Fruit fly (Drosophila melanogaster) whole organism, prepupa: ENCODE measurements around the gene CG11454.
A peak's percentile ranks its signal among the peaks of the same experiment; 100 is the strongest.

Source experiments
- Blimp-1 ChIP-seq: fragments of 200-800 bp; sonication (Bioruptor generic); optimal IDR thresholded peaks from 3 replicates; lab custom pipeline; 2017; ENCODE audit warnings: missing biosample characterization, missing genetic modification characterization, mild to moderate bottlenecking, moderate library complexity, missing genetic modification reagents
- CG10669 ChIP-seq: fragments of 200-800 bp; sonication (Bioruptor generic); optimal IDR thresholded peaks from 3 replicates; lab custom pipeline; 2018; ENCODE audit warnings: missing biosample characterization, mild to moderate bottlenecking, missing genetic modification characterization, moderate library complexity
- CG11902 ChIP-seq: fragments of 200-800 bp; sonication (Bioruptor generic); optimal IDR thresholded peaks from 3 replicates; lab custom pipeline; 2016; ENCODE audit warnings: missing biosample characterization, missing genetic modification characterization
- CG1621 ChIP-seq: fragments of 200-800 bp; sonication (Bioruptor generic); optimal IDR thresholded peaks from 3 replicates; lab custom pipeline; 2018; ENCODE audit warnings: missing biosample characterization, mild to moderate bottlenecking, missing genetic modification characterization
- CG31627 ChIP-seq: fragments of 200-800 bp; sonication (Bioruptor generic); optimal IDR thresholded peaks from 3 replicates; lab custom pipeline; 2016; ENCODE audit warnings: missing biosample characterization, missing genetic modification characterization
- CG34406 ChIP-seq: fragments of 200-800 bp; sonication (Bioruptor generic); optimal IDR thresholded peaks from 3 replicates; lab custom pipeline; 2016; ENCODE audit warnings: missing biosample characterization, missing genetic modification characterization
- CG6276 ChIP-seq: fragments of 200-800 bp; sonication (Bioruptor generic); optimal IDR thresholded peaks from 2 replicates; lab custom pipeline; 2017; ENCODE audit warnings: missing biosample characterization, mild to moderate bottlenecking, missing genetic modification characterization
- CG6792 ChIP-seq: fragments of 200-800 bp; sonication (Bioruptor generic); optimal IDR thresholded peaks from 3 replicates; lab custom pipeline; 2016; ENCODE audit warnings: missing biosample characterization, missing genetic modification characterization
- CG6808 ChIP-seq: fragments of 200-800 bp; sonication (Bioruptor generic); optimal IDR thresholded peaks from 3 replicates; lab custom pipeline; 2017; ENCODE audit warnings: missing biosample characterization, missing genetic modification characterization, mild to moderate bottlenecking, moderate library complexity, missing genetic modification reagents
- CG6854 ChIP-seq: fragments of 200-800 bp; sonication (Bioruptor generic); optimal IDR thresholded peaks from 2 replicates; lab custom pipeline; 2017; ENCODE audit warnings: missing biosample characterization, mild to moderate bottlenecking, missing genetic modification characterization
- CG7368 ChIP-seq: fragments of 200-800 bp; sonication (Bioruptor generic); optimal IDR thresholded peaks from 3 replicates; lab custom pipeline; 2016; ENCODE audit warnings: missing biosample characterization, missing genetic modification characterization
- CG8119 ChIP-seq: fragments of 200-800 bp; sonication (Bioruptor generic); IDR thresholded peaks from 3 replicates; pipeline ENCODE4 v1.3.6; 2022; ENCODE audit warnings: missing biosample characterization, missing genetic modification characterization
- CG9139 ChIP-seq: fragments of 200-800 bp; sonication (Bioruptor generic); optimal IDR thresholded peaks from 3 replicates; lab custom pipeline; 2017; ENCODE audit warnings: missing biosample characterization, mild to moderate bottlenecking, missing genetic modification characterization
- Eip75B ChIP-seq: fragments of 200-800 bp; sonication (Bioruptor generic); optimal IDR thresholded peaks from 3 replicates; lab custom pipeline; 2016; ENCODE audit warnings: missing biosample characterization, missing genetic modification characterization
- Eip78C ChIP-seq: fragments of 200-800 bp; sonication (Bioruptor generic); peaks from one replicate; lab custom pipeline; 2016; ENCODE audit warnings: missing biosample characterization, missing genetic modification characterization
- Eip93F ChIP-seq: fragments of 200-800 bp; sonication (Bioruptor generic); optimal IDR thresholded peaks from 2 replicates; lab custom pipeline; 2016; ENCODE audit warnings: missing biosample characterization, mild to moderate bottlenecking, missing genetic modification characterization
- Ets96B ChIP-seq: fragments of 200-800 bp; optimal IDR thresholded peaks from 2 replicates; lab custom pipeline; 2019; ENCODE audit warnings: missing biosample characterization, mild to moderate bottlenecking, missing genetic modification characterization, moderate library complexity
- Hr38 ChIP-seq: sonication (Bioruptor generic); optimal IDR thresholded peaks from 2 replicates; lab custom pipeline; 2016; ENCODE audit warnings: missing biosample characterization, missing genetic modification characterization
- Hr39 ChIP-seq: fragments of 200-800 bp; sonication (Bioruptor generic); optimal IDR thresholded peaks from 2 replicates; lab custom pipeline; 2016; ENCODE audit warnings: missing biosample characterization, missing genetic modification characterization
- Hr4 ChIP-seq: fragments of 200-800 bp; sonication (Bioruptor generic); optimal IDR thresholded peaks from 3 replicates; lab custom pipeline; 2016; ENCODE audit warnings: missing biosample characterization, missing genetic modification characterization
- OdsH ChIP-seq: fragments of 200-800 bp; sonication (Bioruptor generic); optimal IDR thresholded peaks from 3 replicates; lab custom pipeline; 2016; ENCODE audit warnings: missing biosample characterization, missing genetic modification characterization
- Sox102F ChIP-seq: fragments of 200-800 bp; sonication (Bioruptor generic); optimal IDR thresholded peaks from 2 replicates; lab custom pipeline; 2016; ENCODE audit warnings: missing biosample characterization, mild to moderate bottlenecking, missing genetic modification characterization
- Sox14 ChIP-seq: fragments of 200-800 bp; sonication (Bioruptor generic); optimal IDR thresholded peaks from 3 replicates; lab custom pipeline; 2016; ENCODE audit warnings: missing biosample characterization, missing genetic modification characterization
- Sox15 ChIP-seq: fragments of 200-800 bp; sonication (Bioruptor generic); optimal IDR thresholded peaks from 3 replicates; lab custom pipeline; 2016; ENCODE audit warnings: missing biosample characterization, missing genetic modification characterization
- acj6 ChIP-seq: fragments of 200-800 bp; sonication (Bioruptor generic); optimal IDR thresholded peaks from 3 replicates; lab custom pipeline; 2016; ENCODE audit warnings: missing biosample characterization, missing genetic modification characterization
- cyc ChIP-seq: fragments of 200-800 bp; sonication (Bioruptor generic); optimal IDR thresholded peaks from 3 replicates; lab custom pipeline; 2016; ENCODE audit warnings: missing biosample characterization, missing genetic modification characterization
- dac ChIP-seq: fragments of 200-800 bp; sonication (Bioruptor generic); optimal IDR thresholded peaks from 2 replicates; lab custom pipeline; 2017; ENCODE audit warnings: missing biosample characterization, mild to moderate bottlenecking, missing genetic modification characterization
- dsx ChIP-seq: fragments of 200-800 bp; optimal IDR thresholded peaks from 3 replicates; lab custom pipeline; 2019; ENCODE audit warnings: missing biosample characterization, mild to moderate bottlenecking, missing genetic modification characterization, moderate library complexity; ENCODE audit not compliant: poor library complexity, severe bottlenecking
- eg ChIP-seq: fragments of 200-800 bp; sonication (Bioruptor generic); IDR thresholded peaks from 3 replicates; pipeline ENCODE4 v1.3.6; 2022; ENCODE audit warnings: missing biosample characterization, missing genetic modification characterization
- esn ChIP-seq: fragments of 200-800 bp; sonication (Bioruptor generic); optimal IDR thresholded peaks from 2 replicates; lab custom pipeline; 2016; ENCODE audit warnings: missing biosample characterization, mild to moderate bottlenecking, missing genetic modification characterization, moderate library complexity
- fd59A ChIP-seq: fragments of 200-800 bp; sonication (Bioruptor generic); optimal IDR thresholded peaks from 2 replicates; lab custom pipeline; 2017; ENCODE audit warnings: missing biosample characterization, mild to moderate bottlenecking, missing genetic modification characterization, missing genetic modification reagents
- fd85E ChIP-seq: fragments of 200-800 bp; sonication (Bioruptor generic); optimal IDR thresholded peaks from 3 replicates; lab custom pipeline; 2016; ENCODE audit warnings: missing biosample characterization, missing genetic modification characterization
- lz ChIP-seq: fragments of 200-800 bp; sonication (Bioruptor generic); optimal IDR thresholded peaks from 3 replicates; lab custom pipeline; 2016; ENCODE audit warnings: missing biosample characterization, missing genetic modification characterization
- net ChIP-seq: fragments of 200-800 bp; sonication (Bioruptor generic); optimal IDR thresholded peaks from 3 replicates; lab custom pipeline; 2016; ENCODE audit warnings: missing biosample characterization, missing genetic modification characterization
- pdm3 ChIP-seq: fragments of 200-800 bp; sonication (Bioruptor generic); optimal IDR thresholded peaks from 3 replicates; lab custom pipeline; 2016; ENCODE audit warnings: missing biosample characterization, missing genetic modification characterization
- spab ChIP-seq: fragments of 200-800 bp; sonication (Bioruptor generic); optimal IDR thresholded peaks from 2 replicates; lab custom pipeline; 2017; ENCODE audit warnings: missing biosample characterization, mild to moderate bottlenecking, missing genetic modification characterization, missing genetic modification reagents
- ss ChIP-seq, 2 experiments: fragments of 200-800 bp; sonication (Bioruptor generic); optimal IDR thresholded peaks; 2 replicates in 1 of 2; 3 replicates in 1 of 2; lab custom pipeline; 2017 to 2018; ENCODE audit warnings: mild to moderate bottlenecking in 2 of 2, missing biosample characterization in 2 of 2, missing genetic modification characterization in 2 of 2, moderate library complexity in 1 of 2
- vri ChIP-seq: fragments of 200-800 bp; sonication (Bioruptor generic); optimal IDR thresholded peaks from 3 replicates; lab custom pipeline; 2016; ENCODE audit warnings: missing biosample characterization, mild to moderate bottlenecking, missing genetic modification characterization

The CG11454 gene

DNA sequence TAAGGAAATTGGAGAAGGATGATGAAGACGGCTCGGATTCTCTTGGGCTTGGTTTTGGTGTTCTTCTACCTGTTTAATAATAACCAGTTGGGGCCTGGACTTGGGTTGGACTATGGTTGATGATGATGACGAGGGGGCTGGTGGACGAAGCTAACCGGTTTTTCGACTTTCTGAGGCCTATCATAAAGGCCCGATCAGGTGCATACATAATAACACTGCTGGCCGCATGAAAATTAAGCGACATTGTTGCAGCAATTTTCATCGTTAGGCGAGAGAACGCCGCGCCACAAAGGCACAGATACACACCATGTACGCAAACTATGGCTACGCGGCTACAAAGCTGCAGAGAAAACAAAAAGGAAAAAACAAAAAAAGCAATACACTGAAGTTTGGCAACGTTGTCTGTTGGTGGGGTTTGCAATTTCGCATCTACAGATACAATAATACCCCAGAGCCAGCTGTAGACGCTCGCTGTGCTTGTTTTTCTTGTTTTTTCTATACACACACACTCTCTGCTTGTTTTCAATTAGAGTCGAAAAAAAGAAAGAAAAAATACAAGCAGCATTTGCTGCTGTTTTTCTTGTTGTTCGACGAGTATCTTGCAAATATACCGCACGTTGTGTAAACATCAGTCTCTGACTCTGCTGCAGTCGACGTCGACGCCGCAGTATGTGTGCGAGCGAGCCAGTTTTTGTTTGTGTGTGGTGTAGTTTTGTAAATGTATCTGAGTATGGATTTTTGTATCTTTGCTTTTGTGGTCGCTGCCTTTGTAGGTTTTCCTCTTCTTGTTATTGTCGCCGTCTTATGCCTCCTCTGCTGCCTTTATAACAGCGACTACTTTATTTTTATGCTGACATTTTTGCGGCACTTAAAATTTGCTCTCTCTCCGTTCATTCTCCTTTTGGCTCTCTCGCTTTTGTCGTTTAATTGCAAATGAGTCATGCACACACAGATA is 23.3 kb downstream of the CG11454 start (continued):
- TF ChIP-seq OdsH (peak; percentile 85), pdm3 (GFP tag; lab: Kevin White, UChicago) (peak; percentile 81), acj6 (GFP tag; lab: Kevin White, UChicago) (peak; percentile 62), CG8119 (GFP tag; lab: Robert Waterston, UW) (no peak), Ets96B (peak; percentile 94), Sox14 (GFP tag; lab: Kevin White, UChicago) (peak; percentile 84), CG9139 (peak; percentile 98), dac (GFP tag; lab: Kevin White, UChicago) (peak; percentile 94), esn (GFP tag; lab: Kevin White, UChicago) (peak; percentile 69), CG11902 (GFP tag; lab: Kevin White, UChicago) (no peak)

DNA sequence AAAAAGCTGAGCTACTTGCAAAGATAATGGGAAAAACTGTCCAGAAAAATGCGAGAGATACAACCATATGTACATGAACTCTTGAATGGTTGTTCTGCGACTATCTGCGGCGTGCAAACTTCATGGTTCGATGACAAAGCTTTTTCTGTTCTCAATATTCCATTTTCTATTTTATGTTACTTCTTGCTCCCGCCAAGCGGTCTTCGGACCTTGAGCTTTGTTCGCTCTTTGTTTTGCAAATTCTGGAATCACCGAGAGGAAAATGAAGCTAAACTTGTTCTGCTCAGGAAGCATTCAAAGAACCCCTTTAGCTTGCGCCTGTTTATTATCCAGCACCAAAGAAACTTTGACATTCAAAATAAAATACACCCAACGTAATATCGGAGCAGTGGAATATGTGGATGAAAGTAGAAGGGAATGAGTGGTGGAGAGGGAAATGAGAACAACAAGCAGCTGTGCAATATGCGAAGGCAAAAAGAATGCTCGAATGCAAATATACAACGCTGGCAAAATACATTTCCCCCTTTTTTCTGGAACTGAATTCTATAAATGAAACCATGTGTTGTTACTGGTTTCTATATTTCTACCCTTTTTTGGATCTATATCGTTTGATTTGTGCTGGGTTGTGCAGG is 25.3 kb downstream of the CG11454 start:
- no peak for TF ChIP-seq Hr39 (GFP tag; lab: Kevin White, UChicago)
- TF ChIP-seq CG31627 = no peak
- TF ChIP-seq Hr38 (GFP tag; lab: Kevin White, UChicago) = no peak
- no peak for TF ChIP-seq fd85E
- TF ChIP-seq vri (GFP tag; lab: Kevin White, UChicago) = peak; percentile 16
- peak; percentile 39 for TF ChIP-seq CG10669 (GFP tag; lab: Kevin White, UChicago)
- no peak for TF ChIP-seq dac (GFP tag; lab: Kevin White, UChicago)
- peak; percentile 35; the same call in 1 of the 3 replicates for TF ChIP-seq CG8119 (GFP tag; lab: Robert Waterston, UW)
- TF ChIP-seq dsx = peak; percentile 35
- no peak for TF ChIP-seq Blimp-1
- no peak for TF ChIP-seq Ets96B
- no peak for TF ChIP-seq cyc (GFP tag; lab: Kevin White, UChicago)
- TF ChIP-seq pdm3 (GFP tag; lab: Kevin White, UChicago) = no peak
- TF ChIP-seq Eip78C (GFP tag; lab: Kevin White, UChicago) = peak; percentile 54
- TF ChIP-seq CG34406 = no peak
- no peak for TF ChIP-seq Eip93F
- no peak for TF ChIP-seq CG6854 (GFP tag; lab: Kevin White, UChicago)
- TF ChIP-seq CG6276 (GFP tag; lab: Kevin White, UChicago) = peak; percentile 76
- no peak for TF ChIP-seq fd59A
- no peak for TF ChIP-seq Sox15 (GFP tag; lab: Kevin White, UChicago)
- no peak for TF ChIP-seq CG7368 (GFP tag; lab: Kevin White, UChicago)
- peak; percentile 76 for TF ChIP-seq CG6808 (GFP tag; lab: Kevin White, UChicago)
- no peak for TF ChIP-seq Sox102F
- no peak for TF ChIP-seq CG6792 (GFP tag; lab: Kevin White, UChicago)
- no peak for TF ChIP-seq Eip75B (GFP tag; lab: Kevin White, UChicago)
- no peak for TF ChIP-seq lz (GFP tag; lab: Kevin White, UChicago)
- TF ChIP-seq Hr4 = no peak
- peak; percentile 46 for TF ChIP-seq spab (GFP tag; lab: Kevin White, UChicago)
- TF ChIP-seq eg = no peak
- TF ChIP-seq net = peak; percentile 25
- peak; percentile 82 to 84 for TF ChIP-seq ss (GFP tag; optimal IDR thresholded peaks at IDR 0.05; lab: Kevin White, UChicago)
- peak; percentile 32 for TF ChIP-seq Sox14 (GFP tag; lab: Kevin White, UChicago)
- peak; percentile 72 for TF ChIP-seq CG9139
- peak; percentile 12 for TF ChIP-seq CG1621
